Worm (Caenorhabditis elegans) whole organism, L1 larva: ENCODE measurements around the gene F23F1.2.

ENCODE experiments used
- mep-1 ChIP-seq: fragments of 150-350 bp; optimal IDR thresholded peaks from 2 replicates; lab custom pipeline; 2014; ENCODE audit warnings: missing biosample characterization, missing genetic modification characterization
- unc-86 ChIP-seq: sonication (generic microtip); optimal IDR thresholded peaks from 2 replicates; lab custom pipeline; 2016; ENCODE audit warnings: missing genetic modification characterization, missing compliant biosample characterization

DNA sequence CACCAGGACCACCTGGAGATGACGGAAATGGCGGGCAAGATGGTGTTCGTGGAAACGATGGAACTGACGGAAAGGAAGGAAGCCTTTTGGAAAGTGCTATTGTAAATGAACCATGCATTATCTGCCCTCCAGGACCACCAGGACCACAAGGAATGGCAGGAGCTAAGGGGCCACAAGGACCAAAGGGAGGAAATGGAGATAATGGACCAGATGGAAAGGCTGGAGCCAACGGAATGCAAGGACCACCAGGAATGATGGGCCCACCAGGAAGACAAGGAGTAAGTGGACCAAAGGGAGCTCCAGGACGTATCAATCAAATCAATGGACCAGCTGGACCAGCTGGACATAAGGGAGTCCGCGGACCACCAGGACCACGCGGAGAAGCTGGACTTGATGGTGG, 10.3 kb upstream of the F23F1.2 start:
- TF ChIP-seq unc-86 (tag; lab: Kevin White, UChicago) (no peak), mep-1 (tag; lab: Kevin White, UChicago) (no peak)
